Fruit fly (Drosophila melanogaster): ENCODE data around the gene Cpr65Az.

Cpr65Az gene

dm6 chr3L:6129591-6129990 lies 31.0 kb upstream of the Cpr65Az start:
- no peak for TF ChIP-seq Clk (GFP tag; optimal IDR thresholded peaks at IDR 0.05)
- TF ChIP-seq CG5204 (GFP tag; optimal IDR thresholded peaks at IDR 0.05), result no peak
- TF ChIP-seq CG7101 (tag; optimal IDR thresholded peaks at IDR 0.05), result no peak
- TF ChIP-seq ovo (GFP tag; optimal IDR thresholded peaks at IDR 0.05), result no peak
- TF ChIP-seq cnc (optimal IDR thresholded peaks at IDR 0.05), result no peak
- TF ChIP-seq Hr96 (GFP tag; optimal IDR thresholded peaks at IDR 0.05), result no peak
- TF ChIP-seq Mnt (GFP tag; optimal IDR thresholded peaks at IDR 0.05), result no peak

- no peak for TF ChIP-seq CG11617 (GFP tag; optimal IDR thresholded peaks at IDR 0.05)
- TF ChIP-seq bab1 (GFP tag; optimal IDR thresholded peaks at IDR 0.05), result no peak
- no peak for TF ChIP-seq Clk (GFP tag; optimal IDR thresholded peaks at IDR 0.05)
- no peak for TF ChIP-seq tj (GFP tag; optimal IDR thresholded peaks at IDR 0.05)
- TF ChIP-seq pad (GFP tag; optimal IDR thresholded peaks at IDR 0.05), result no peak
- TF ChIP-seq CG14711 (tag; optimal IDR thresholded peaks at IDR 0.05), result no peak
- TF ChIP-seq toe (GFP tag; optimal IDR thresholded peaks at IDR 0.05), result no peak
- no peak for TF ChIP-seq Hr96 (GFP tag; optimal IDR thresholded peaks at IDR 0.05)
Measured at dm6 chr3L:6130944-6131343, 29.7 kb upstream of the Cpr65Az start, which contains the start of gene Lcp65Ag3. TSS of gene Lcp65Ag3 (minus strand) at chr3L:6130989.

dm6 chr3L:6132009-6132408 lies 28.6 kb upstream of the Cpr65Az start, which contains the start of gene Cpr65Au:
TSS of gene Cpr65Au (minus strand) at chr3L:6132109.
- TF ChIP-seq tj (GFP tag; optimal IDR thresholded peaks at IDR 0.05) (no peak), kay (GFP tag; ENCODE audit: borderline replicate concordance) (no peak), CG1620 (GFP tag; optimal IDR thresholded peaks at IDR 0.05) (no peak), Crg-1 (GFP tag; optimal IDR thresholded peaks at IDR 0.05) (no peak), cnc (optimal IDR thresholded peaks at IDR 0.05) (no peak), bab1 (GFP tag; optimal IDR thresholded peaks at IDR 0.05) (no peak), CG11617 (GFP tag; optimal IDR thresholded peaks at IDR 0.05) (no peak), CG7101 (tag; optimal IDR thresholded peaks at IDR 0.05) (no peak), pad (GFP tag; optimal IDR thresholded peaks at IDR 0.05) (no peak), toe (GFP tag; optimal IDR thresholded peaks at IDR 0.05) (no peak), CG7045 (GFP tag; optimal IDR thresholded peaks at IDR 0.05) (no peak), Hr96 (GFP tag; optimal IDR thresholded peaks at IDR 0.05) (no peak), cic (GFP tag; optimal IDR thresholded peaks at IDR 0.05) (no peak), CG14711 (tag; optimal IDR thresholded peaks at IDR 0.05) (no peak), Mnt (GFP tag; optimal IDR thresholded peaks at IDR 0.05) (no peak), CG12768 (GFP tag; optimal IDR thresholded peaks at IDR 0.05) (no peak), CG5204 (GFP tag; optimal IDR thresholded peaks at IDR 0.05) (no peak)

- TF ChIP-seq bab1 (GFP tag; optimal IDR thresholded peaks at IDR 0.05), result no peak
- TF ChIP-seq CG7101 (tag; optimal IDR thresholded peaks at IDR 0.05), result no peak
- TF ChIP-seq CG12768 (GFP tag; optimal IDR thresholded peaks at IDR 0.05), result no peak
- no peak for TF ChIP-seq cic (GFP tag; optimal IDR thresholded peaks at IDR 0.05)
- TF ChIP-seq tj (GFP tag; optimal IDR thresholded peaks at IDR 0.05), result no peak
- no peak for TF ChIP-seq Hr96 (GFP tag; optimal IDR thresholded peaks at IDR 0.05)
- no peak for TF ChIP-seq CG5204 (GFP tag; optimal IDR thresholded peaks at IDR 0.05)
- no peak for TF ChIP-seq ovo (GFP tag; optimal IDR thresholded peaks at IDR 0.05)
- no peak for TF ChIP-seq pad (GFP tag; optimal IDR thresholded peaks at IDR 0.05)
Measured at dm6 chr3L:6133546-6133945, 27.1 kb upstream of the Cpr65Az start, which contains the start of gene Lcp65Ag2. TSS of gene Lcp65Ag2 (minus strand) at chr3L:6133593.

- TF ChIP-seq CG1620 (GFP tag; optimal IDR thresholded peaks at IDR 0.05), result no peak
- TF ChIP-seq Hr96 (GFP tag; optimal IDR thresholded peaks at IDR 0.05), result no peak
- TF ChIP-seq CG5204 (GFP tag; optimal IDR thresholded peaks at IDR 0.05), result no peak
- no peak for TF ChIP-seq CG7045 (GFP tag; optimal IDR thresholded peaks at IDR 0.05)
- TF ChIP-seq kay (GFP tag; ENCODE audit: borderline replicate concordance), result no peak
- TF ChIP-seq pad (GFP tag; optimal IDR thresholded peaks at IDR 0.05), result no peak
- TF ChIP-seq toe (GFP tag; optimal IDR thresholded peaks at IDR 0.05), result no peak
- no peak for TF ChIP-seq CG7101 (tag; optimal IDR thresholded peaks at IDR 0.05)
- no peak for TF ChIP-seq tj (GFP tag; optimal IDR thresholded peaks at IDR 0.05)
Measured at dm6 chr3L:6135174-6135573, 25.4 kb upstream of the Cpr65Az start, which contains the start of gene Lcp65Ag1. TSS of gene Lcp65Ag1 (minus strand) at chr3L:6135274.

dm6 chr3L:6136691-6137090 lies 23.9 kb upstream of the Cpr65Az start, which contains the start of gene Lcp65Af:
TSS of gene Lcp65Af (minus strand) at chr3L:6136791.
- TF ChIP-seq CG33017 (tag; optimal IDR thresholded peaks at IDR 0.05), result no peak
- TF ChIP-seq CG7045 (GFP tag; optimal IDR thresholded peaks at IDR 0.05), result no peak
- no peak for TF ChIP-seq cnc (optimal IDR thresholded peaks at IDR 0.05)
- no peak for TF ChIP-seq pad (GFP tag; optimal IDR thresholded peaks at IDR 0.05)
- TF ChIP-seq toe (GFP tag; optimal IDR thresholded peaks at IDR 0.05), result no peak
- TF ChIP-seq kay (GFP tag; ENCODE audit: borderline replicate concordance), result no peak
- no peak for TF ChIP-seq CG11617 (GFP tag; optimal IDR thresholded peaks at IDR 0.05)
- TF ChIP-seq CG1620 (GFP tag; optimal IDR thresholded peaks at IDR 0.05), result no peak
- no peak for TF ChIP-seq cic (GFP tag; optimal IDR thresholded peaks at IDR 0.05)
- TF ChIP-seq CG12768 (GFP tag; optimal IDR thresholded peaks at IDR 0.05), result no peak
- TF ChIP-seq CG5204 (GFP tag; optimal IDR thresholded peaks at IDR 0.05), result no peak

- TF ChIP-seq cic (GFP tag; optimal IDR thresholded peaks at IDR 0.05) (no peak), tj (GFP tag; optimal IDR thresholded peaks at IDR 0.05) (no peak), CG33017 (tag; optimal IDR thresholded peaks at IDR 0.05) (no peak), CG11617 (GFP tag; optimal IDR thresholded peaks at IDR 0.05) (no peak), CG1620 (GFP tag; optimal IDR thresholded peaks at IDR 0.05) (no peak), CG7101 (tag; optimal IDR thresholded peaks at IDR 0.05) (no peak), CG12768 (GFP tag; optimal IDR thresholded peaks at IDR 0.05) (no peak), Hr96 (GFP tag; optimal IDR thresholded peaks at IDR 0.05) (no peak), kay (GFP tag; ENCODE audit: borderline replicate concordance) (no peak), pad (GFP tag; optimal IDR thresholded peaks at IDR 0.05) (no peak), bab1 (GFP tag; optimal IDR thresholded peaks at IDR 0.05) (no peak), cnc (optimal IDR thresholded peaks at IDR 0.05) (no peak), ovo (GFP tag; optimal IDR thresholded peaks at IDR 0.05) (no peak), CG7045 (GFP tag; optimal IDR thresholded peaks at IDR 0.05) (no peak), CG5204 (GFP tag; optimal IDR thresholded peaks at IDR 0.05) (no peak), toe (GFP tag; optimal IDR thresholded peaks at IDR 0.05) (no peak), Crg-1 (GFP tag; optimal IDR thresholded peaks at IDR 0.05) (no peak), Mnt (GFP tag; optimal IDR thresholded peaks at IDR 0.05) (no peak)
Measured at dm6 chr3L:6138018-6138417, 22.6 kb upstream of the Cpr65Az start, which contains the start of gene Lcp65Ae. TSS of gene Lcp65Ae (minus strand) at chr3L:6138118.

All from whole organism, adult.